Worm (Caenorhabditis elegans): Measurements from ENCODE around the gene lat-1.

The lat-1 gene

ce11 chrII:8933693-8934432, 37.2 kb downstream of the lat-1 start, which contains the start of gene T21B10.3 (continued):
- no peak for TF ChIP-seq snpc-4 (tag; optimal IDR thresholded peaks at IDR 0.05)
- peak; percentile 55 for TF ChIP-seq hlh-30 (tag; optimal IDR thresholded peaks at IDR 0.05; ENCODE audit: insufficient read depth)
- peak; percentile 68; the same call in 1 of the 2 replicates for TF ChIP-seq T26A8.4 (GFP tag; IDR thresholded peaks at IDR 0.05)
- no peak for TF ChIP-seq nhr-28 (tag; optimal IDR thresholded peaks at IDR 0.05)
- peak; percentile 86 for TF ChIP-seq lin-38 (GFP tag; IDR thresholded peaks at IDR 0.05)
- peak; percentile 36 for TF ChIP-seq dve-1 (tag; optimal IDR thresholded peaks at IDR 0.05; ENCODE audit: insufficient read depth)
- 0 out of 2 replicates have a peak, but pooled peaks have one; percentile 46 for TF ChIP-seq ctbp-1 (GFP tag; IDR thresholded peaks at IDR 0.05)
- no peak for TF ChIP-seq nhr-6 (tag; optimal IDR thresholded peaks at IDR 0.05)
- TF ChIP-seq mep-1 (tag; optimal IDR thresholded peaks at IDR 0.05), result peak; percentile 15
- peak; percentile 93 for TF ChIP-seq unc-130 (GFP tag; optimal IDR thresholded peaks at IDR 0.05)

ce11 chrII:8938907-8939622, 42.4 kb downstream of the lat-1 start:
- no peak for TF ChIP-seq nhr-6 (tag; optimal IDR thresholded peaks at IDR 0.05)
- no peak for TF ChIP-seq lsy-2 (tag; optimal IDR thresholded peaks at IDR 0.05)
- TF ChIP-seq snpc-1.2 (GFP tag; IDR thresholded peaks at IDR 0.05), result peak; percentile 18; the same call in 1 of the 2 replicates
- no peak for TF ChIP-seq pqm-1 (tag; optimal IDR thresholded peaks at IDR 0.05)
- TF ChIP-seq ctbp-1 (GFP tag; IDR thresholded peaks at IDR 0.05), result no peak
- no peak for TF ChIP-seq lin-1 (GFP tag; IDR thresholded peaks at IDR 0.05)
- peak; percentile 15; the same call in 1 of the 2 replicates for TF ChIP-seq Y48G9A.11 (GFP tag; IDR thresholded peaks at IDR 0.05)
- peak; percentile 30 for TF ChIP-seq lin-38 (GFP tag; IDR thresholded peaks at IDR 0.05)
- TF ChIP-seq zip-2 (tag; optimal IDR thresholded peaks at IDR 0.05), result no peak
- no peak for TF ChIP-seq cey-2 (tag; optimal IDR thresholded peaks at IDR 0.05; ENCODE audit: borderline replicate concordance, insufficient read depth)
- TF ChIP-seq nhr-237 (tag; optimal IDR thresholded peaks at IDR 0.05), result no peak
- TF ChIP-seq R02D3.7 (tag; optimal IDR thresholded peaks at IDR 0.05), result no peak
- peak in 1 of 2 experiments; percentile 14 for TF ChIP-seq unc-62 (GFP tag; optimal IDR thresholded peaks at IDR 0.05 in 1 of 2)
- no peak for TF ChIP-seq unc-62 (tag; optimal IDR thresholded peaks at IDR 0.05)
- TF ChIP-seq F10B5.3 (tag; optimal IDR thresholded peaks at IDR 0.05), result no peak
- no peak for TF ChIP-seq daf-16 (GFP tag; optimal IDR thresholded peaks at IDR 0.05)
- TF ChIP-seq daf-16 (tag; optimal IDR thresholded peaks at IDR 0.05), result no peak
- TF ChIP-seq fkh-10 (GFP tag; optimal IDR thresholded peaks at IDR 0.05), result no peak
- TF ChIP-seq fos-1 (tag; optimal IDR thresholded peaks at IDR 0.05), result no peak
- TF ChIP-seq nhr-102 (tag; optimal IDR thresholded peaks at IDR 0.05), result no peak
- TF ChIP-seq nhr-25 (tag; optimal IDR thresholded peaks at IDR 0.05; ENCODE audit: borderline replicate concordance, insufficient read depth), result no peak
- no peak for TF ChIP-seq zip-11 (GFP tag; IDR thresholded peaks at IDR 0.05)
- peak; percentile 15 for TF ChIP-seq T20F7.1 (GFP tag; optimal IDR thresholded peaks at IDR 0.05)
- TF ChIP-seq spr-1 (tag; optimal IDR thresholded peaks at IDR 0.05), result no peak
- TF ChIP-seq arid-1 (GFP tag; conservative IDR thresholded peaks at IDR 0.05), result 0 out of 2 replicates have a peak, but pooled peaks have one; percentile 30
- TF ChIP-seq ceh-44 (GFP tag; IDR thresholded peaks at IDR 0.05), result no peak
- TF ChIP-seq F26F4.8 (GFP tag; conservative IDR thresholded peaks at IDR 0.05), result no peak
- TF ChIP-seq zfp-3 (GFP tag; conservative IDR thresholded peaks at IDR 0.05), result no peak
- TF ChIP-seq aly-2 (tag; optimal IDR thresholded peaks at IDR 0.05), result no peak
- no peak for TF ChIP-seq daf-8 (GFP tag; IDR thresholded peaks at IDR 0.05)
- TF ChIP-seq aha-1 (tag), result peak; percentile 91
- no peak for TF ChIP-seq mdt-29 (GFP tag; IDR thresholded peaks at IDR 0.05)
